Fruit fly (Drosophila melanogaster) Kc167 (cell line): ENCODE measurements around the gene CG45067.

ENCODE experiments used
- Myc ChIP-seq: fragments of >200 bp; optimal IDR thresholded peaks from 2 replicates; lab custom pipeline; 2017; ENCODE audit warnings: missing external identifiers
- Sin3A ChIP-seq: fragments of >200 bp; optimal IDR thresholded peaks from 2 replicates; lab custom pipeline; 2018; ENCODE audit warnings: missing external identifiers
- h ChIP-seq: fragments of >200 bp; optimal IDR thresholded peaks from 3 replicates; lab custom pipeline; 2018; ENCODE audit warnings: missing external identifiers
- insv ChIP-seq: fragments of >200 bp; optimal IDR thresholded peaks from 3 replicates; lab custom pipeline; 2018; ENCODE audit warnings: missing external identifiers
- psq ChIP-seq: fragments of >200 bp; optimal IDR thresholded peaks from 2 replicates; lab custom pipeline; 2017; ENCODE audit warnings: missing external identifiers
- ttk ChIP-seq: sonication (Bioruptor generic); optimal IDR thresholded peaks from 2 replicates; lab custom pipeline; 2017; ENCODE audit warnings: missing external identifiers

DNA sequence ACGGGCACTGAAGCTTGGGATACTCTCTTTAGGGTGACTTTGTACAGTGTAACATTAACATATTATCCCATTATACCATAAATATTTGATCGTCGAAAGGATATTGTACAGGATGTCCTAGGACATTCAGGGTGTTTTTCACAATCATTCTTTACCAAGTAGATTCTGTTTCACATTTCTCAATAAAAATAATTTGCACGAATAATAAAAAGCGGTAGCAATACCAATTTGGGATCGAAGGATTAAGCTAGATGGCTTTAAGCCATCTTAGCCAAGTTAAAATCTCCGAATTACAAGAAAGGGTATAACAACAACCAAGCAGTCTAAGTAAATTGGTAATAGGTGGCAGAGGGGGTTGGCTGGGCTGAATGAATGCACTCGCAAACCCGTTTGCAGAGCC lies 39.9 kb downstream of the CG45067 start:
- TF ChIP-seq psq (lab: Kevin White, UChicago) (no peak), h (lab: Kevin White, UChicago) (no peak), Sin3A (lab: Kevin White, UChicago) (no peak), Myc (lab: Kevin White, UChicago) (no peak), ttk (lab: Kevin White, UChicago) (no peak), insv (lab: Kevin White, UChicago) (no peak)
